Worm (Caenorhabditis elegans) whole organism, L4 larva: ENCODE results near the gene cnnm-5.

ENCODE experiments used
- D1046.2 ChIP-seq: fragments of 200-800 bp; sonication (Bioruptor generic); IDR thresholded peaks from 2 replicates; pipeline ENCODE4 v1.3.6; 2022; ENCODE audit warnings: missing genetic modification characterization, missing compliant biosample characterization
- F44E2.7 ChIP-seq: fragments of 200-800 bp; sonication (Bioruptor generic); IDR thresholded peaks from 2 replicates; pipeline ENCODE4 v2.1.2; 2022; ENCODE audit warnings: missing genetic modification characterization, missing compliant biosample characterization
- R02D3.7 ChIP-seq: fragments of 150-350 bp; sonication (generic microtip); optimal IDR thresholded peaks from 3 replicates; lab custom pipeline; 2014; ENCODE audit warnings: missing biosample characterization, missing genetic modification characterization
- Y105C5A.15 ChIP-seq: fragments of 200-800 bp; sonication (Bioruptor generic); IDR thresholded peaks from 2 replicates; pipeline ENCODE4 v1.3.6; 2022; ENCODE audit warnings: missing genetic modification characterization, missing compliant biosample characterization
- Y5F2A.4 ChIP-seq: fragments of 200-800 bp; sonication (Bioruptor generic); optimal IDR thresholded peaks from 2 replicates; lab custom pipeline; 2018; ENCODE audit warnings: mild to moderate bottlenecking, missing genetic modification characterization, missing compliant biosample characterization
- Y75B8A.6 ChIP-seq: fragments of 200-800 bp; sonication (Bioruptor generic); IDR thresholded peaks from 2 replicates; pipeline ENCODE4 v1.3.6; 2022; ENCODE audit warnings: missing genetic modification reagents, missing genetic modification characterization, missing compliant biosample characterization
- aha-1 ChIP-seq: fragments of 150-350 bp; peaks from one replicate; lab custom pipeline; 2014; ENCODE audit warnings: missing biosample characterization, missing genetic modification characterization
- arid-1 ChIP-seq: fragments of 200-800 bp; sonication (Bioruptor generic); conservative IDR thresholded peaks from 2 replicates; pipeline ENCODE4 v1.3.6; 2022; ENCODE audit warnings: missing genetic modification reagents, missing genetic modification characterization, missing compliant biosample characterization
- ceh-44 ChIP-seq: fragments of 200-800 bp; sonication (Bioruptor generic); IDR thresholded peaks from 2 replicates; pipeline ENCODE4 v1.3.6; 2022; ENCODE audit warnings: missing genetic modification reagents, missing genetic modification characterization, missing compliant biosample characterization
- ceh-82 ChIP-seq: sonication (generic microtip); optimal IDR thresholded peaks from 2 replicates; lab custom pipeline; 2017; ENCODE audit warnings: missing biosample characterization, missing genetic modification characterization
- ces-1 ChIP-seq: fragments of 150-350 bp; sonication (generic microtip); optimal IDR thresholded peaks from 4 replicates; lab custom pipeline; 2014; ENCODE audit warnings: missing biosample characterization, missing genetic modification reagents, missing genetic modification characterization
- ctbp-1 ChIP-seq: fragments of 200-800 bp; sonication (Bioruptor generic); IDR thresholded peaks from 2 replicates; pipeline ENCODE4 v1.3.6; 2022; ENCODE audit warnings: missing genetic modification reagents, missing genetic modification characterization, missing compliant biosample characterization
- daf-16 ChIP-seq, 3 experiments: sonication (generic microtip); optimal IDR thresholded peaks; 2 replicates each; lab custom pipeline; 2016 to 2017; ENCODE audit warnings: missing genetic modification characterization in 3 of 3, missing genetic modification reagents in 3 of 3, mild to moderate bottlenecking in 2 of 3, missing compliant biosample characterization in 2 of 3, missing biosample characterization in 1 of 3, moderate library complexity in 1 of 3
- daf-19 ChIP-seq: fragments of 200-800 bp; sonication (Bioruptor generic); conservative IDR thresholded peaks from 2 replicates; pipeline ENCODE4 v1.3.6; 2022; ENCODE audit warnings: missing genetic modification characterization, missing compliant biosample characterization
- daf-8 ChIP-seq: fragments of 200-800 bp; sonication (Bioruptor generic); IDR thresholded peaks from 2 replicates; pipeline ENCODE4 v1.3.6; 2022; ENCODE audit warnings: missing genetic modification characterization, missing compliant biosample characterization
- dmd-8 ChIP-seq: fragments of 200-800 bp; sonication (Bioruptor generic); IDR thresholded peaks from 2 replicates; pipeline ENCODE4 v1.3.6; 2022; ENCODE audit warnings: missing genetic modification characterization, missing compliant biosample characterization
- dpl-1 ChIP-seq: fragments of 150-350 bp; optimal IDR thresholded peaks from 2 replicates; lab custom pipeline; 2014; ENCODE audit warnings: missing biosample characterization, missing genetic modification reagents, missing genetic modification characterization
- dve-1 ChIP-seq: sonication (generic microtip); optimal IDR thresholded peaks from 2 replicates; lab custom pipeline; 2017; ENCODE audit warnings: antibody characterized with exemption, mild to moderate bottlenecking, missing genetic modification characterization, missing compliant biosample characterization; ENCODE audit not compliant: insufficient read depth
- fkh-10 ChIP-seq: fragments of 150-350 bp; optimal IDR thresholded peaks from 2 replicates; lab custom pipeline; 2014; ENCODE audit warnings: missing biosample characterization, missing genetic modification reagents, missing genetic modification characterization
- gei-8 ChIP-seq: fragments of 200-800 bp; sonication (Bioruptor generic); optimal IDR thresholded peaks from 2 replicates; lab custom pipeline; 2018; ENCODE audit warnings: mild to moderate bottlenecking, missing genetic modification characterization, missing compliant biosample characterization
- hlh-11 ChIP-seq: fragments of 200-800 bp; sonication (Bioruptor generic); optimal IDR thresholded peaks from 2 replicates; lab custom pipeline; 2018; ENCODE audit warnings: mild to moderate bottlenecking, missing genetic modification characterization, missing compliant biosample characterization
- hmg-1.1 ChIP-seq: fragments of 200-800 bp; sonication (Bioruptor generic); IDR thresholded peaks from 2 replicates; pipeline ENCODE4 v1.3.6; 2022; ENCODE audit warnings: missing genetic modification reagents, missing genetic modification characterization, missing compliant biosample characterization
- jun-1 ChIP-seq: fragments of 150-350 bp; optimal IDR thresholded peaks from 2 replicates; lab custom pipeline; 2014; ENCODE audit warnings: missing biosample characterization, missing genetic modification reagents, missing genetic modification characterization
- lin-1 ChIP-seq: fragments of 200-800 bp; sonication (Bioruptor generic); IDR thresholded peaks from 2 replicates; pipeline ENCODE4 v1.3.6; 2022; ENCODE audit warnings: missing genetic modification reagents, missing genetic modification characterization, missing compliant biosample characterization
- lin-29 ChIP-seq: fragments of 200-800 bp; sonication (Bioruptor generic); IDR thresholded peaks from 2 replicates; pipeline ENCODE4 v1.3.6; 2022; ENCODE audit warnings: missing genetic modification reagents, missing genetic modification characterization, missing compliant biosample characterization
- lin-38 ChIP-seq: fragments of 200-800 bp; sonication (Bioruptor generic); IDR thresholded peaks from 2 replicates; pipeline ENCODE4 v1.3.6; 2022; ENCODE audit warnings: missing genetic modification reagents, missing genetic modification characterization, missing compliant biosample characterization
- lir-3 ChIP-seq: sonication (generic microtip); optimal IDR thresholded peaks from 2 replicates; lab custom pipeline; 2016; ENCODE audit warnings: mild to moderate bottlenecking, missing genetic modification characterization, missing compliant biosample characterization
- lsy-2 ChIP-seq, 2 experiments: fragments of 150-350 bp in 1 of 2; sonication (generic microtip) in 1 of 2; optimal IDR thresholded peaks; 2 replicates each; lab custom pipeline; 2014 to 2017; ENCODE audit warnings: missing biosample characterization in 2 of 2, missing genetic modification characterization in 2 of 2
- madf-9 ChIP-seq: fragments of 200-800 bp; sonication (Bioruptor generic); conservative IDR thresholded peaks from 2 replicates; pipeline ENCODE4 v1.3.6; 2022; ENCODE audit warnings: missing genetic modification reagents, missing genetic modification characterization, missing compliant biosample characterization
- mes-2 ChIP-seq: sonication (generic microtip); optimal IDR thresholded peaks from 2 replicates; lab custom pipeline; 2016; ENCODE audit warnings: missing genotype, mild to moderate bottlenecking, missing genetic modification characterization, missing compliant biosample characterization; ENCODE audit not compliant: poor library complexity, severe bottlenecking
- nhr-10 ChIP-seq: fragments of 150-350 bp; optimal IDR thresholded peaks from 2 replicates; lab custom pipeline; 2014; ENCODE audit warnings: missing biosample characterization, missing genetic modification characterization
- nhr-237 ChIP-seq: sonication (generic microtip); optimal IDR thresholded peaks from 2 replicates; lab custom pipeline; 2017; ENCODE audit warnings: missing biosample characterization, missing genetic modification characterization
- nhr-25 ChIP-seq: sonication (generic microtip); optimal IDR thresholded peaks from 2 replicates; lab custom pipeline; 2017; ENCODE audit warnings: missing genetic modification characterization, mild to moderate bottlenecking, missing compliant biosample characterization, antibody characterized with exemption, moderate library complexity, borderline replicate concordance; ENCODE audit not compliant: insufficient read depth
- nhr-48 ChIP-seq: sonication (generic microtip); optimal IDR thresholded peaks from 2 replicates; lab custom pipeline; 2016; ENCODE audit warnings: mild to moderate bottlenecking, missing genetic modification characterization, missing compliant biosample characterization
- nhr-77 ChIP-seq: fragments of 150-350 bp; optimal IDR thresholded peaks from 2 replicates; lab custom pipeline; 2014; ENCODE audit warnings: missing biosample characterization, missing genetic modification characterization
- php-3 ChIP-seq: fragments of 200-800 bp; sonication (Bioruptor generic); IDR thresholded peaks from 2 replicates; pipeline ENCODE4 v1.3.6; 2022; ENCODE audit warnings: missing genetic modification reagents, missing genetic modification characterization, missing compliant biosample characterization
- pqm-1 ChIP-seq: sonication (generic microtip); optimal IDR thresholded peaks from 2 replicates; lab custom pipeline; 2017; ENCODE audit warnings: missing biosample characterization, missing genetic modification characterization
- sdz-12 ChIP-seq: fragments of 200-800 bp; sonication (Bioruptor generic); optimal IDR thresholded peaks from 2 replicates; lab custom pipeline; 2018; ENCODE audit warnings: mild to moderate bottlenecking, missing genetic modification characterization, missing compliant biosample characterization
- snpc-1.2 ChIP-seq: fragments of 200-800 bp; sonication (Bioruptor generic); IDR thresholded peaks from 2 replicates; pipeline ENCODE4 v1.3.6; 2022; ENCODE audit warnings: missing genetic modification reagents, missing genetic modification characterization, missing compliant biosample characterization
- spr-1 ChIP-seq: sonication (generic microtip); optimal IDR thresholded peaks from 2 replicates; lab custom pipeline; 2016; ENCODE audit warnings: mild to moderate bottlenecking, missing genetic modification characterization, missing compliant biosample characterization
- tag-97 ChIP-seq: fragments of 200-800 bp; sonication (Bioruptor generic); IDR thresholded peaks from 2 replicates; pipeline ENCODE4 v1.3.6; 2022; ENCODE audit warnings: missing genetic modification characterization, missing compliant biosample characterization
- unc-130 ChIP-seq: sonication (generic microtip); optimal IDR thresholded peaks from 2 replicates; lab custom pipeline; 2016; ENCODE audit warnings: missing genetic modification reagents, missing genetic modification characterization, missing compliant biosample characterization
- unc-39 ChIP-seq: sonication (generic microtip); optimal IDR thresholded peaks from 2 replicates; lab custom pipeline; 2017; ENCODE audit warnings: missing biosample characterization, missing genetic modification characterization
- unc-62 ChIP-seq, 3 experiments: fragments of 150-350 bp in 1 of 3; sonication (generic microtip); optimal IDR thresholded peaks in 2 of 3; peaks in 1 of 3; 1 replicate in 1 of 3; 2 replicates in 2 of 3; lab custom pipeline; 2014 to 2017; ENCODE audit warnings: missing biosample characterization in 3 of 3, missing genetic modification characterization in 3 of 3, missing genetic modification reagents in 3 of 3, missing genotype in 1 of 3
- zip-11 ChIP-seq: fragments of 200-800 bp; sonication (Bioruptor generic); IDR thresholded peaks from 2 replicates; pipeline ENCODE4 v1.3.6; 2022; ENCODE audit warnings: missing genetic modification characterization, missing compliant biosample characterization

Gene cnnm-5

DNA sequence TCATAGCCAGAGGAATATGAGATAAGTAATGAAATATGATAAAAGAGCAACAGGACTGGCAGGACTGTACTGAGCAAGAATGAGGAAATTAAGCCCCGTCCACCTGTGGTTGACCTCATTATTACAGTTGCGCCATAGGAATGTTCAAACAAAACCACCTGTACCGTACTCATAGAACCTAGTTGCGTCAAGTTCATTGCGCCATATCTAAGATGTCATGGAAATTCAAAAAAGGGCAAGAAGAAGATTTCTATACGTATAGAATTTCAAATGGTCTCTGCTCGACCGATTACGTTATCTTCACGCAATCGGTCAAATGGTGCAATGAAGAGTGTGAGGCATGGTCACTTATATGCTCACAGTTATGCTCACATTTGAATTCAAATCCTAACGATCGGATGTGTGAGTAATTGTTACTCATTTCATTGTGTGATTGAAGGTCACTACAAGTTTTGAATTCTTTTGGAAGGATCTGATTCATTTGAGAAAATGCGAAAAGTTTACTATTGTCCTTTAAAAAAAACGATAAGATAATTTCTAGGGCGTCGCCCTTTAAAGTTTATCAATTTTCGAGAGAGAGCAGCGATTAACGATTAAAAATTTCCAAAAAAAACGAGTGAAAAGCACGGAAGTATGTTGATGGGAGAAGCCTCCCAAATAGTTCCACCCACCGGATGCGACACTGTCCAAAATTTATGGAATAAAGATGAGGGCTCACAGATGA, 42.9 kb upstream of the cnnm-5 start:
- TF ChIP-seq dve-1 (no peak), nhr-25 (tag; lab: Kevin White, UChicago) (no peak), php-3 (GFP tag; lab: Robert Waterston, UW) (no peak), unc-62 (GFP tag; optimal IDR thresholded peaks at IDR 0.05 in 1 of 2; lab: Kevin White, UChicago) (peak in 1 of 2 experiments; percentile 1), unc-62 (tag; optimal IDR thresholded peaks at IDR 0.05; lab: Kevin White, UChicago) (no peak), pqm-1 (tag; lab: Kevin White, UChicago) (peak; percentile 9), madf-9 (GFP tag; lab: Robert Waterston, UW) (no peak), daf-16 (GFP tag; optimal IDR thresholded peaks at IDR 0.05; lab: Kevin White, UChicago) (no peak), daf-16 (tag; optimal IDR thresholded peaks at IDR 0.05; lab: Kevin White, UChicago) (peak; percentile 34), Y105C5A.15 (GFP tag; lab: Robert Waterston, UW) (no peak), lin-1 (GFP tag; lab: Robert Waterston, UW) (peak; percentile 22; the same call in 1 of the 2 replicates), F44E2.7 (GFP tag; lab: Robert Waterston, UW) (no peak), lin-29 (GFP tag; lab: Robert Waterston, UW) (no peak), mes-2 (tag; lab: Kevin White, UChicago) (no peak), daf-19 (GFP tag; lab: Robert Waterston, UW) (no peak)

DNA sequence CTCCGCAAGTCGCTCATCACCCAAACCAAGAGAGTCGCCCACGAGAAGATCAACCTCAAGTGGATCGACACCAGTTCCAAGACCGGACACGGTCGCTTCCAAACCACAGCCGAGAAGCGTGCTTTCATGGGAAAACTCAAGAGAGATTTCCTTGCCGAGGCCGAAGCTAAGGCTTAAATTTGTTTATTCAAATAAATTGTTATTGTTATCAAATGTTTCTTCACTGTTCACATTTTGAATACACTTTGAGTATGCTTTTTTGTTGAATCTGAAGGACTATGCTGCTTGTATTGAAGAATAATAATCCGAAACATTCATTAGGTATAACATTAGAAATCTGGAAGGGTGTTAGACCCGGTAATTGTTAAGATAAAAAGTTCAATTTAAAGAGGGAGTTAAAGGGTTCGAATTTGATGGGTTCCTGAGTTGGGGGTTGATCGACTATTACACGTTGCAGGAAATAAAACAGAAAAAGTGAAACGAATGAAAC, 40.3 kb upstream of the cnnm-5 start:
- TF ChIP-seq unc-62 (GFP tag; optimal IDR thresholded peaks at IDR 0.05 in 1 of 2; lab: Kevin White, UChicago) = no peak
- no peak for TF ChIP-seq unc-62 (tag; optimal IDR thresholded peaks at IDR 0.05; lab: Kevin White, UChicago)
- no peak for TF ChIP-seq tag-97 (GFP tag; lab: Robert Waterston, UW)
- TF ChIP-seq snpc-1.2 (GFP tag; lab: Robert Waterston, UW) = peak; percentile 71
- TF ChIP-seq hlh-11 (tag; lab: Kevin White, UChicago) = no peak
- TF ChIP-seq sdz-12 (GFP tag; lab: Kevin White, UChicago) = no peak
- TF ChIP-seq R02D3.7 (tag; lab: Kevin White, UChicago) = no peak
- no peak for TF ChIP-seq zip-11
- TF ChIP-seq spr-1 (tag; lab: Kevin White, UChicago) = no peak
- no peak for TF ChIP-seq nhr-237 (tag; lab: Kevin White, UChicago)
- TF ChIP-seq gei-8 (GFP tag; lab: Kevin White, UChicago) = no peak
- TF ChIP-seq lin-1 (GFP tag; lab: Robert Waterston, UW) = peak; percentile 17
- no peak for TF ChIP-seq daf-8 (GFP tag; lab: Robert Waterston, UW)
- no peak for TF ChIP-seq nhr-10 (tag; lab: Kevin White, UChicago)
- peak; percentile 78 for TF ChIP-seq lin-38 (GFP tag; lab: Robert Waterston, UW)
- TF ChIP-seq hmg-1.1 (GFP tag; lab: Robert Waterston, UW) = peak; percentile 13; the same call in 1 of the 2 replicates
- peak; percentile 87 for TF ChIP-seq unc-130 (GFP tag; lab: Kevin White, UChicago)
- no peak for TF ChIP-seq jun-1 (tag; lab: Kevin White, UChicago)
- TF ChIP-seq nhr-48 (tag; lab: Kevin White, UChicago) = peak; percentile 16
- TF ChIP-seq ceh-44 (GFP tag; lab: Robert Waterston, UW) = no peak
- TF ChIP-seq dmd-8 (GFP tag; lab: Robert Waterston, UW) = peak; percentile 4; the same call in 1 of the 2 replicates
- peak; percentile 55; the same call in 1 of the 2 replicates for TF ChIP-seq Y75B8A.6 (GFP tag; lab: Robert Waterston, UW)
- TF ChIP-seq lir-3 (tag; lab: Kevin White, UChicago) = no peak
- peak; percentile 93 for TF ChIP-seq aha-1 (tag; lab: Kevin White, UChicago)
- TF ChIP-seq D1046.2 = peak; percentile 75; the same call in 1 of the 2 replicates
- TF ChIP-seq arid-1 = peak; percentile 66; the same call in 1 of the 2 replicates
- TF ChIP-seq mes-2 (tag; lab: Kevin White, UChicago) = peak; percentile 58
- TF ChIP-seq dpl-1 = no peak
- TF ChIP-seq Y5F2A.4 (GFP tag; lab: Kevin White, UChicago) = peak; percentile 57
- TF ChIP-seq nhr-77 (tag; lab: Kevin White, UChicago) = peak; percentile 32
- peak; percentile 53 to 54 for TF ChIP-seq lsy-2 (tag; optimal IDR thresholded peaks at IDR 0.05; lab: Kevin White, UChicago)
- peak; percentile 35; the same call in 1 of the 2 replicates for TF ChIP-seq madf-9 (GFP tag; lab: Robert Waterston, UW)
- no peak for TF ChIP-seq fkh-10 (GFP tag; lab: Kevin White, UChicago)
- no peak for TF ChIP-seq ceh-82 (tag; lab: Kevin White, UChicago)
- no peak for TF ChIP-seq unc-39
- peak; percentile 49 for TF ChIP-seq dve-1
- peak; percentile 41 for TF ChIP-seq ces-1 (GFP tag; lab: Kevin White, UChicago)
- peak; percentile 37; the same call in 1 of the 2 replicates for TF ChIP-seq ctbp-1 (GFP tag; lab: Robert Waterston, UW)
